Fruit fly (Drosophila melanogaster): ENCODE measurements around the gene CG8072.

The CG8072 gene

DNA sequence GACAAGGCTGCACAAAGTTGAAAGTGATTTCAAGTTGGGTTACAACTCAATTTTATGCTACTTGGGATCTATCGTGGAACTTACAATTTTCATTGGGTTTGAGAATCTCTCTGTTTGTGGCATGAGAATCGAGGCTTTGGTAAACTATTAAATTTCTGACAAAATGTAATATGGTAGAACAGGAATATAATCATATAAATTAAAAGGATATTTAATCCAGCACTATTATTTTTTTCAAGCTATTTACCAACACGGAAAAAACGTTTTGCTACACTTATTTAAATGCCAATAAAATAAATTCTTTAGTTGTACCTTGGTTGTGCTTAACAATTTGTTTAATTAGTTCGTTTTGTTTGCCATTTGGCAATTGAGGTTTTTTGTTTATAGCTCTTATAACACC, at the start of gene CG8072:
TSS of gene CG8072 (plus strand) at position 301 of the 400 bp plus-strand sequence.
- no peak for TF ChIP-seq HLH106 (tag; optimal IDR thresholded peaks at IDR 0.05)
- no peak for TF ChIP-seq usp (GFP tag; optimal IDR thresholded peaks at IDR 0.05)
- no peak for TF ChIP-seq psq (GFP tag; optimal IDR thresholded peaks at IDR 0.05)
- TF ChIP-seq Hr83 (GFP tag; optimal IDR thresholded peaks at IDR 0.05; ENCODE audit: poor library complexity, severe bottlenecking) = no peak
- no peak for TF ChIP-seq Rel (GFP tag; optimal IDR thresholded peaks at IDR 0.05)
- no peak for TF ChIP-seq Rel (tag; optimal IDR thresholded peaks at IDR 0.05)
- no peak for TF ChIP-seq foxo (GFP tag; optimal IDR thresholded peaks at IDR 0.05)
- no peak for TF ChIP-seq fru (GFP tag; optimal IDR thresholded peaks at IDR 0.05)
- no peak for TF ChIP-seq Jra (GFP tag; optimal IDR thresholded peaks at IDR 0.05)
- TF ChIP-seq OdsH (GFP tag; optimal IDR thresholded peaks at IDR 0.05) = no peak
- TF ChIP-seq pan (optimal IDR thresholded peaks at IDR 0.05) = no peak
- no peak for TF ChIP-seq N (GFP tag; optimal IDR thresholded peaks at IDR 0.05)
- TF ChIP-seq rgr (GFP tag; optimal IDR thresholded peaks at IDR 0.05) = no peak
- no peak for TF ChIP-seq h (GFP tag; optimal IDR thresholded peaks at IDR 0.05)
- no peak for TF ChIP-seq dsf (GFP tag; optimal IDR thresholded peaks at IDR 0.05; ENCODE audit: borderline replicate concordance)
- no peak for TF ChIP-seq tai (GFP tag; optimal IDR thresholded peaks at IDR 0.05)
- no peak for TF ChIP-seq Myc (optimal IDR thresholded peaks at IDR 0.05)
- TF ChIP-seq brk (GFP tag; optimal IDR thresholded peaks at IDR 0.05) = no peak
- TF ChIP-seq Hnf4 (GFP tag; optimal IDR thresholded peaks at IDR 0.05) = no peak
- TF ChIP-seq Hr78 (GFP tag; optimal IDR thresholded peaks at IDR 0.05) = no peak
- TF ChIP-seq GATAd (GFP tag; optimal IDR thresholded peaks at IDR 0.05) = no peak

DNA sequence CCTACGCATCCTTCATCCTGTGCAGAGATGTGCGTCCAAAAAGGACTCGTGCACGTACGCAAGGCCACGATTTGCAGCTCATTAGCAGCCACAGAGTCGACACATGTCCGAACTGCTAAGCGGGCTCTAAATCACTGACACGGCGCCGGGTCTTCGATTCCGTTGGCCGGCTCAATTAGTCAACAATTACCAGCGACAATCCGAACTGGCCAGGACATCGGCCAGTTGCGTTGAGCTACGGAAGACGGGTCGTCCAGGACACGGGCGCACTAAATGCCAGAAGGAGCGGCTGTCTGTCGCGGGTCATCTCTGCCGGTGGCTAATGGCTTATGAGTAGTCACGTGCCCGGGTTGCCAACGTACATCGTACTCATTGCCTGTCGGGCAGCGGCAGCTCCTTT, 45.8 kb upstream of the CG8072 start:
- TF ChIP-seq dl (GFP tag; optimal IDR thresholded peaks at IDR 0.05; ENCODE audit: insufficient read depth in 1 of 2, partially characterized antibody in 2 of 2) (no peak), lola (GFP tag; optimal IDR thresholded peaks at IDR 0.05) (no peak), rgr (GFP tag; optimal IDR thresholded peaks at IDR 0.05) (no peak), pan (optimal IDR thresholded peaks at IDR 0.05) (no peak), h (GFP tag; optimal IDR thresholded peaks at IDR 0.05) (no peak), psq (GFP tag; optimal IDR thresholded peaks at IDR 0.05) (no peak)

DNA sequence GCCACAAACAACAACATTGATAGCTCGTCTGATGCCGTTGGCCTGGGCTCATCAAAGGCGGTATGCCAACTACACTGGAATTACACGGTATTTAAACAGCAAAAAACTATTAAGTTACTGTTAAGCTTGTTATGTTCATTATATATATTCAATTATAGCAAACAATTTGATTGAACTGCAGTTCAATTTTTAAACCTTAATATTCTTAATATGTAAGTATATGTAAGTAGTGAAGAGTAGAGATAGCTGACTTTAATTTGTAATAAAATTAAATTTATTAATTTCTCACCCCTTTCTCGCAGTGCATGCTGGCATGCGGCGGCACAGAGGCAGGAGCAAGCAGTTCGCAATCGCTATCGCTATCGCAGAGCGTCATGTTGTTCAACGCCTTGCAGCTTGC, 41.2 kb upstream of the CG8072 start:
- TF ChIP-seq woc (GFP tag; optimal IDR thresholded peaks at IDR 0.05) = no peak
- TF ChIP-seq ey (GFP tag; optimal IDR thresholded peaks at IDR 0.05) = no peak
- TF ChIP-seq pan (optimal IDR thresholded peaks at IDR 0.05) = no peak
- no peak for TF ChIP-seq GATAd (GFP tag; optimal IDR thresholded peaks at IDR 0.05)
- no peak for TF ChIP-seq Hr78 (GFP tag; optimal IDR thresholded peaks at IDR 0.05)
- TF ChIP-seq HLH106 (tag; optimal IDR thresholded peaks at IDR 0.05) = peak; percentile 19
- no peak for TF ChIP-seq Dfd (GFP tag; optimal IDR thresholded peaks at IDR 0.05)
- no peak for TF ChIP-seq Mio (GFP tag; optimal IDR thresholded peaks at IDR 0.05)

DNA sequence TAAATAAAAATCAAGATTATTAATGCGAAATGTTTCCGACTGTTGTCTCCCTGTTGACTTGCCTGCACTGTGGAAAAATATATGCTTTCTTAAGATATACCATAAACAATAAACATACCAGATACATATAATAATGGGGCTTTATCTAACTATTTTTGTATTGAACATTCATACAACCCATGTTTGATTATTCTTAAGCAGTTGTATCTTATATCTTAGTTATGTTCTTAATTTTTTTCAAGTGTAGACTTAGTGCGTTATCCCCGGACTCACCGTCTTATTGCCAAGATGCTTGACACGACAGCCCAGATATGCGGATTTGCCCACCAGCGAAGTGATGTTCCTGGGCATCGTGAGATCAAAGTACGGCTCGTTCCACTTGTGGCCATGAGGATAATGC, 4.5 kb downstream of the CG8072 start:
- TF ChIP-seq pan (optimal IDR thresholded peaks at IDR 0.05) (no peak), Sp1 (GFP tag; optimal IDR thresholded peaks at IDR 0.05) (no peak), Hr83 (GFP tag; optimal IDR thresholded peaks at IDR 0.05; ENCODE audit: poor library complexity, severe bottlenecking) (no peak), dsf (GFP tag; optimal IDR thresholded peaks at IDR 0.05; ENCODE audit: borderline replicate concordance) (no peak), Dfd (GFP tag; optimal IDR thresholded peaks at IDR 0.05) (no peak), Mio (GFP tag; optimal IDR thresholded peaks at IDR 0.05) (no peak), Hr78 (GFP tag; optimal IDR thresholded peaks at IDR 0.05) (no peak), N (GFP tag; optimal IDR thresholded peaks at IDR 0.05) (no peak), dmrt93B (GFP tag; optimal IDR thresholded peaks at IDR 0.05) (no peak), woc (GFP tag; optimal IDR thresholded peaks at IDR 0.05) (no peak), usp (GFP tag; optimal IDR thresholded peaks at IDR 0.05) (no peak), Abd-B (GFP tag; optimal IDR thresholded peaks at IDR 0.05) (no peak), rgr (GFP tag; optimal IDR thresholded peaks at IDR 0.05) (no peak), jim (GFP tag; optimal IDR thresholded peaks at IDR 0.05) (no peak)

DNA sequence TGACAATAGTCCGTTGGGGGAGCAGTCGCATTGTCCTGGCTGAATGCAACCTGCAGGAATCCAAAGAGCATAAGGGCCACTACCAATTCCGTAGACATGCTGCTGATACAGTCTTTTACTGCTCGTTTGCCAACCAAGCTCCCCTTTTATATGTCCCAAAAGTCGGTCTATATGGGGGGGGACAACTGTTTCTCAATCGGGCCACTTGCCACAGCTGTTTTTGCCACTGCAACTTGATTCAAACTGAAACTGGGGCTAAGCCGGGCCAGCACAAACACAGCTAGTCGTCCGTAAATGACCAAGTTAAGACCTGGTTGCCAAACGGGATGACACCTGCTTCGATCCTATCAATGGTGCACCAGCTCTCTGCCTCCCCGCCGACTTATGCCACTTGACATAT, 15.3 kb downstream of the CG8072 start, which contains the start of gene CG6628:
TSS of gene CG6628 (minus strand) at position 101 of the 400 bp plus-strand sequence.
- no peak for TF ChIP-seq CG9705 (GFP tag; optimal IDR thresholded peaks at IDR 0.05)
- TF ChIP-seq rgr (GFP tag; optimal IDR thresholded peaks at IDR 0.05) = no peak
- TF ChIP-seq dl (GFP tag; optimal IDR thresholded peaks at IDR 0.05; ENCODE audit: insufficient read depth in 1 of 2, partially characterized antibody in 2 of 2) = no peak
- TF ChIP-seq Dfd (GFP tag; optimal IDR thresholded peaks at IDR 0.05) = no peak
- TF ChIP-seq Jra (GFP tag; optimal IDR thresholded peaks at IDR 0.05) = no peak
- no peak for TF ChIP-seq CrebA (GFP tag; optimal IDR thresholded peaks at IDR 0.05; ENCODE audit: borderline replicate concordance)
- no peak for TF ChIP-seq Vsx2 (GFP tag; optimal IDR thresholded peaks at IDR 0.05; ENCODE audit: partially characterized antibody)
- TF ChIP-seq Dif (GFP tag; optimal IDR thresholded peaks at IDR 0.05; ENCODE audit: partially characterized antibody) = no peak
- no peak for TF ChIP-seq ey (GFP tag; optimal IDR thresholded peaks at IDR 0.05)
- no peak for TF ChIP-seq usp (GFP tag; optimal IDR thresholded peaks at IDR 0.05)
- no peak for TF ChIP-seq jim (GFP tag; optimal IDR thresholded peaks at IDR 0.05)
- TF ChIP-seq Hnf4 (GFP tag; optimal IDR thresholded peaks at IDR 0.05) = no peak
- TF ChIP-seq Hr78 (GFP tag; optimal IDR thresholded peaks at IDR 0.05) = no peak
- TF ChIP-seq N (GFP tag; optimal IDR thresholded peaks at IDR 0.05) = no peak
- no peak for TF ChIP-seq br (GFP tag; optimal IDR thresholded peaks at IDR 0.05)
- no peak for TF ChIP-seq CG32264 (GFP tag; optimal IDR thresholded peaks at IDR 0.05)
